Fruit fly (Drosophila melanogaster) whole organism, embryonic: ENCODE data around the gene Polr1B.

Experiments used
- Blimp-1 ChIP-seq: fragments of 200-800 bp; sonication (Bioruptor generic); optimal IDR thresholded peaks from 3 replicates; lab custom pipeline; 2018; ENCODE audit warnings: missing biosample characterization, missing genetic modification characterization, mild to moderate bottlenecking, moderate library complexity, missing genetic modification reagents
- Bteb2 ChIP-seq: fragments of 200-800 bp; sonication (Bioruptor generic); optimal IDR thresholded peaks from 2 replicates; lab custom pipeline; 2016; ENCODE audit warnings: missing biosample characterization, missing genetic modification characterization
- CG10209 ChIP-seq: fragments of 200-800 bp; sonication (Bioruptor generic); optimal IDR thresholded peaks from 3 replicates; lab custom pipeline; 2017; ENCODE audit warnings: missing biosample characterization, mild to moderate bottlenecking, missing genetic modification characterization, missing genetic modification reagents
- CG10654 ChIP-seq: fragments of 200-800 bp; sonication (Bioruptor generic); optimal IDR thresholded peaks from 2 replicates; lab custom pipeline; 2016; ENCODE audit warnings: missing biosample characterization, missing genetic modification characterization
- CG11085 ChIP-seq: fragments of 200-800 bp; sonication (Bioruptor generic); IDR thresholded peaks from 2 replicates; pipeline ENCODE4 v1.3.6; 2022; ENCODE audit warnings: missing biosample characterization, missing genetic modification characterization
- CG12155 ChIP-seq: fragments of 200-800 bp; sonication (Bioruptor generic); optimal IDR thresholded peaks from 3 replicates; lab custom pipeline; 2016; ENCODE audit warnings: missing biosample characterization, missing genetic modification characterization
- CG13624 ChIP-seq: fragments of 200-800 bp; sonication (Bioruptor generic); optimal IDR thresholded peaks from 2 replicates; lab custom pipeline; 2016; ENCODE audit warnings: missing biosample characterization, missing genetic modification characterization
- CG15514 ChIP-seq: fragments of 200-800 bp; sonication (Bioruptor generic); optimal IDR thresholded peaks from 3 replicates; lab custom pipeline; 2017; ENCODE audit warnings: missing biosample characterization, missing genetic modification characterization, mild to moderate bottlenecking, moderate library complexity, missing genetic modification reagents
- CG3065 ChIP-seq: fragments of 200-800 bp; sonication (Bioruptor generic); optimal IDR thresholded peaks from 2 replicates; lab custom pipeline; 2016; ENCODE audit warnings: missing biosample characterization, missing genetic modification characterization
- CG31224 ChIP-seq: fragments of 200-800 bp; sonication (Bioruptor generic); IDR thresholded peaks from 2 replicates; pipeline ENCODE4 v1.3.6; 2022; ENCODE audit warnings: missing biosample characterization, missing genetic modification characterization
- CG32532 ChIP-seq: fragments of 200-800 bp; sonication (Bioruptor generic); IDR thresholded peaks from 2 replicates; pipeline ENCODE4 v1.3.6; 2022; ENCODE audit warnings: missing biosample characterization, missing genetic modification characterization
- CG4404 ChIP-seq: fragments of 200-800 bp; sonication (Bioruptor generic); IDR thresholded peaks from 2 replicates; pipeline ENCODE4 v1.3.6; 2022; ENCODE audit warnings: missing biosample characterization, missing genetic modification characterization
- CG5953 ChIP-seq: fragments of 200-800 bp; sonication (Bioruptor generic); IDR thresholded peaks from 2 replicates; pipeline ENCODE4 v1.3.6; 2022; ENCODE audit warnings: missing biosample characterization, missing genetic modification characterization
- CG7357 ChIP-seq: fragments of 200-800 bp; sonication (Bioruptor generic); IDR thresholded peaks from 3 replicates; pipeline ENCODE4 v1.3.6; 2022; ENCODE audit warnings: missing biosample characterization, missing genetic modification characterization
- CG7839 ChIP-seq: fragments of 200-800 bp; sonication (Bioruptor generic); optimal IDR thresholded peaks from 3 replicates; lab custom pipeline; 2018; ENCODE audit warnings: missing biosample characterization, mild to moderate bottlenecking, missing genetic modification characterization, moderate library complexity
- CG8765 ChIP-seq: fragments of 200-800 bp; sonication (Bioruptor generic); IDR thresholded peaks from 2 replicates; pipeline ENCODE4 v1.3.6; 2022; ENCODE audit warnings: missing biosample characterization, missing genetic modification characterization
- CG9727 ChIP-seq: fragments of 200-800 bp; sonication (Bioruptor generic); optimal IDR thresholded peaks from 3 replicates; lab custom pipeline; 2017; ENCODE audit warnings: missing biosample characterization, mild to moderate bottlenecking, missing genetic modification characterization
- CG9797 ChIP-seq: fragments of 200-800 bp; sonication (Bioruptor generic); optimal IDR thresholded peaks from 3 replicates; lab custom pipeline; 2018; ENCODE audit warnings: missing biosample characterization, mild to moderate bottlenecking, missing genetic modification characterization
- CG9932 ChIP-seq: fragments of 200-800 bp; sonication (Bioruptor generic); IDR thresholded peaks from 2 replicates; pipeline ENCODE4 v1.3.6; 2022; ENCODE audit warnings: missing biosample characterization, missing genetic modification characterization
- Camta ChIP-seq: fragments of 200-800 bp; sonication (Bioruptor generic); optimal IDR thresholded peaks from 2 replicates; lab custom pipeline; 2016; ENCODE audit warnings: missing biosample characterization, missing genetic modification characterization
- D19A ChIP-seq: fragments of 200-800 bp; optimal IDR thresholded peaks from 3 replicates; lab custom pipeline; 2019; ENCODE audit warnings: missing biosample characterization, mild to moderate bottlenecking, missing genetic modification characterization, moderate library complexity
- ERR ChIP-seq: fragments of 200-800 bp; sonication (Bioruptor generic); optimal IDR thresholded peaks from 2 replicates; lab custom pipeline; 2016; ENCODE audit warnings: missing biosample characterization, missing genetic modification characterization
- H2.0 ChIP-seq: fragments of 200-800 bp; sonication (Bioruptor generic); IDR thresholded peaks from 2 replicates; pipeline ENCODE4 v1.3.6; 2022; ENCODE audit warnings: missing biosample characterization, missing genetic modification characterization
- Max ChIP-seq: fragments of 200-800 bp; sonication (Bioruptor generic); optimal IDR thresholded peaks from 2 replicates; lab custom pipeline; 2016; ENCODE audit warnings: missing biosample characterization, mild to moderate bottlenecking, missing genetic modification characterization
- Side ChIP-seq: fragments of 200-800 bp; sonication (Bioruptor generic); optimal IDR thresholded peaks from 2 replicates; lab custom pipeline; 2016; ENCODE audit warnings: missing biosample characterization, missing genetic modification characterization
- Spps ChIP-seq: fragments of 200-800 bp; sonication (Bioruptor generic); optimal IDR thresholded peaks from 2 replicates; lab custom pipeline; 2018; ENCODE audit warnings: missing biosample characterization, mild to moderate bottlenecking, missing genetic modification characterization
- ara ChIP-seq: fragments of 200-800 bp; sonication (Bioruptor generic); IDR thresholded peaks from 2 replicates; pipeline ENCODE4 v1.3.6; 2022; ENCODE audit warnings: missing biosample characterization, missing genetic modification characterization
- az2 ChIP-seq: fragments of 200-800 bp; sonication (Bioruptor generic); optimal IDR thresholded peaks from 3 replicates; lab custom pipeline; 2016; ENCODE audit warnings: missing biosample characterization, missing genetic modification characterization
- cad ChIP-seq: fragments of >200 bp; optimal IDR thresholded peaks from 2 replicates; lab custom pipeline; 2017; ENCODE audit warnings: missing biosample characterization, missing genetic modification characterization
- crol ChIP-seq: fragments of 200-800 bp; sonication (Bioruptor generic); IDR thresholded peaks from 2 replicates; pipeline ENCODE4 v1.3.6; 2022; ENCODE audit warnings: missing biosample characterization, missing genetic modification characterization
- dpn ChIP-seq, 2 experiments: fragments of 200-800 bp; sonication (Bioruptor generic); optimal IDR thresholded peaks; 3 replicates each; lab custom pipeline; 2016; ENCODE audit warnings: missing biosample characterization in 2 of 2, missing genetic modification characterization in 2 of 2
- fd96Cb ChIP-seq: fragments of 200-800 bp; sonication (Bioruptor generic); optimal IDR thresholded peaks from 2 replicates; lab custom pipeline; 2018; ENCODE audit warnings: missing biosample characterization, mild to moderate bottlenecking, missing genetic modification characterization, moderate library complexity
- gcm ChIP-seq: fragments of 200-800 bp; sonication (Bioruptor generic); optimal IDR thresholded peaks from 2 replicates; lab custom pipeline; 2019; ENCODE audit warnings: missing biosample characterization, mild to moderate bottlenecking, missing genetic modification characterization, moderate library complexity
- grn ChIP-seq: fragments of 200-800 bp; sonication (Bioruptor generic); optimal IDR thresholded peaks from 3 replicates; lab custom pipeline; 2017; ENCODE audit warnings: missing biosample characterization, missing genetic modification characterization
- gro ChIP-seq: fragments of 200-800 bp; sonication (Bioruptor generic); optimal IDR thresholded peaks from 2 replicates; lab custom pipeline; 2016; ENCODE audit warnings: missing biosample characterization, missing genetic modification characterization
- lbe ChIP-seq: fragments of 200-800 bp; sonication (Bioruptor generic); optimal IDR thresholded peaks from 2 replicates; lab custom pipeline; 2016; ENCODE audit warnings: missing biosample characterization, mild to moderate bottlenecking, missing genetic modification characterization
- nau ChIP-seq: fragments of 200-800 bp; sonication (Bioruptor generic); optimal IDR thresholded peaks from 3 replicates; lab custom pipeline; 2017; ENCODE audit warnings: missing biosample characterization, mild to moderate bottlenecking, missing genetic modification characterization, missing genetic modification reagents
- row ChIP-seq: fragments of 200-800 bp; sonication (Bioruptor generic); IDR thresholded peaks from 3 replicates; pipeline ENCODE4 v1.3.6; 2022; ENCODE audit warnings: missing biosample characterization, missing genetic modification characterization
- stwl ChIP-seq: fragments of 200-800 bp; sonication (Bioruptor generic); optimal IDR thresholded peaks from 3 replicates; lab custom pipeline; 2018; ENCODE audit warnings: missing biosample characterization, mild to moderate bottlenecking, missing genetic modification characterization, moderate library complexity
- tin ChIP-seq: fragments of 200-800 bp; sonication (Bioruptor generic); optimal IDR thresholded peaks from 3 replicates; lab custom pipeline; 2016; ENCODE audit warnings: missing biosample characterization, missing genetic modification characterization
- trh ChIP-seq: fragments of 200-800 bp; sonication (Bioruptor generic); optimal IDR thresholded peaks from 2 replicates; lab custom pipeline; 2016; ENCODE audit warnings: missing biosample characterization, missing genetic modification characterization
- zfh1 ChIP-seq: fragments of 200-800 bp; sonication (Bioruptor generic); IDR thresholded peaks from 3 replicates; pipeline ENCODE4 v1.3.6; 2022; ENCODE audit warnings: missing biosample characterization, missing genetic modification characterization

The Polr1B gene

dm6 chr2L:429680-430484, 25.8 kb downstream of the Polr1B start (continued):
- TF ChIP-seq grn (GFP tag; lab: Kevin White, UChicago) = no peak
- TF ChIP-seq CG15514 (GFP tag; lab: Kevin White, UChicago) = peak; percentile 13
- TF ChIP-seq CG9727 (GFP tag; lab: Kevin White, UChicago) = peak; percentile 56
- TF ChIP-seq CG7357 = peak; percentile 37; the same call in 2 of the 3 replicates
- no peak for TF ChIP-seq CG3065
- TF ChIP-seq dpn (GFP tag; optimal IDR thresholded peaks at IDR 0.05; lab: Kevin White, UChicago) = peak; percentile 23 to 50
- peak; percentile 56; the same call in 1 of the 2 replicates for TF ChIP-seq CG8765
- TF ChIP-seq CG12155 (GFP tag; lab: Kevin White, UChicago) = peak; percentile 44
- no peak for TF ChIP-seq CG5953
- no peak for TF ChIP-seq nau
- no peak for TF ChIP-seq cad
- TF ChIP-seq Bteb2 (GFP tag; lab: Kevin White, UChicago) = peak; percentile 23
- TF ChIP-seq fd96Cb (tag; lab: Kevin White, UChicago) = peak; percentile 62
- no peak for TF ChIP-seq trh (GFP tag; lab: Kevin White, UChicago)
- TF ChIP-seq CG9797 (GFP tag; lab: Kevin White, UChicago) = no peak
- TF ChIP-seq CG10654 (GFP tag; lab: Kevin White, UChicago) = peak; percentile 19
- TF ChIP-seq CG32532 (GFP tag; lab: Robert Waterston, UW) = peak; percentile 60
- TF ChIP-seq Side (GFP tag; lab: Kevin White, UChicago) = peak; percentile 65
- peak; percentile 58; the same call in 1 of the 2 replicates for TF ChIP-seq ara
- TF ChIP-seq tin (GFP tag; lab: Kevin White, UChicago) = peak; percentile 44
- TF ChIP-seq az2 (GFP tag; lab: Kevin White, UChicago) = peak; percentile 53
- TF ChIP-seq CG4404 (GFP tag; lab: Robert Waterston, UW) = peak; percentile 58; the same call in 1 of the 2 replicates
- peak; percentile 66; the same call in 2 of the 3 replicates for TF ChIP-seq row
- peak; percentile 39 for TF ChIP-seq Camta (GFP tag; lab: Kevin White, UChicago)
- TF ChIP-seq gro (GFP tag; lab: Kevin White, UChicago) = peak; percentile 40
- TF ChIP-seq CG10209 (GFP tag; lab: Kevin White, UChicago) = peak; percentile 20
- TF ChIP-seq Spps (tag; lab: Kevin White, UChicago) = peak; percentile 39
- 0 out of 2 replicates have a peak, but pooled peaks have one; percentile 21 for TF ChIP-seq CG11085 (GFP tag; lab: Robert Waterston, UW)
- TF ChIP-seq ERR (GFP tag; lab: Kevin White, UChicago) = peak; percentile 38
- peak; percentile 44 for TF ChIP-seq Max
- TF ChIP-seq lbe = peak; percentile 91
- no peak for TF ChIP-seq gcm (GFP tag; lab: Kevin White, UChicago)
- TF ChIP-seq Blimp-1 (GFP tag; lab: Kevin White, UChicago) = peak; percentile 59
- TF ChIP-seq H2.0 (GFP tag; lab: Robert Waterston, UW) = no peak
- TF ChIP-seq CG13624 (GFP tag; lab: Kevin White, UChicago) = peak; percentile 42
- peak; percentile 86 for TF ChIP-seq crol (GFP tag; lab: Robert Waterston, UW)
- TF ChIP-seq CG9932 (GFP tag; lab: Robert Waterston, UW) = peak; percentile 61
- TF ChIP-seq CG31224 (GFP tag; lab: Robert Waterston, UW) = peak; percentile 9; the same call in 1 of the 2 replicates
- peak; percentile 62; the same call in 1 of the 3 replicates for TF ChIP-seq zfh1 (GFP tag; lab: Robert Waterston, UW)
- TF ChIP-seq D19A = peak; percentile 93
- peak; percentile 55 for TF ChIP-seq CG7839 (tag; lab: Kevin White, UChicago)
- TF ChIP-seq stwl (tag; lab: Kevin White, UChicago) = no peak
